Worm (Caenorhabditis elegans) whole organism, L3 larva: ENCODE results near the gene K01F9.2.

Source experiments
- R02D3.7 ChIP-seq: fragments of 150-350 bp; optimal IDR thresholded peaks from 2 replicates; lab custom pipeline; 2014; ENCODE audit warnings: missing biosample characterization, missing genetic modification characterization
- ZK546.5 ChIP-seq: sonication (generic microtip); optimal IDR thresholded peaks from 2 replicates; lab custom pipeline; 2017; ENCODE audit warnings: missing biosample characterization, missing genetic modification characterization
- aly-2 ChIP-seq: fragments of 150-350 bp; optimal IDR thresholded peaks from 2 replicates; lab custom pipeline; 2014; ENCODE audit warnings: missing biosample characterization, missing genetic modification characterization
- ama-1 ChIP-seq: fragments of 150-350 bp; optimal IDR thresholded peaks from 2 replicates; lab custom pipeline; 2018
- ceh-16 ChIP-seq: sonication (generic microtip); optimal IDR thresholded peaks from 2 replicates; lab custom pipeline; 2017; ENCODE audit warnings: missing biosample characterization, missing genetic modification characterization
- ceh-28 ChIP-seq: fragments of 150-350 bp; optimal IDR thresholded peaks from 2 replicates; lab custom pipeline; 2014; ENCODE audit warnings: missing biosample characterization, missing genetic modification reagents, missing genetic modification characterization
- ceh-82 ChIP-seq: fragments of 150-350 bp; optimal IDR thresholded peaks from 2 replicates; lab custom pipeline; 2014; ENCODE audit warnings: missing biosample characterization, missing genetic modification characterization
- ceh-9 ChIP-seq: sonication (generic microtip); optimal IDR thresholded peaks from 2 replicates; lab custom pipeline; 2018; ENCODE audit warnings: missing biosample characterization, missing genetic modification characterization
- daf-12 ChIP-seq: fragments of 150-350 bp; optimal IDR thresholded peaks from 2 replicates; lab custom pipeline; 2014; ENCODE audit warnings: missing biosample characterization, missing genetic modification reagents, missing genetic modification characterization
- egl-27 ChIP-seq: sonication (generic microtip); optimal IDR thresholded peaks from 4 replicates; lab custom pipeline; 2017; ENCODE audit warnings: missing biosample characterization, missing genetic modification reagents, missing genetic modification characterization
- egl-5 ChIP-seq: fragments of 150-350 bp; optimal IDR thresholded peaks from 2 replicates; lab custom pipeline; 2017; ENCODE audit warnings: missing biosample characterization, missing genetic modification reagents, missing genetic modification characterization, inconsistent platforms
- elt-1 ChIP-seq: fragments of 150-350 bp; optimal IDR thresholded peaks from 2 replicates; lab custom pipeline; 2014; ENCODE audit warnings: missing biosample characterization, missing genetic modification characterization
- elt-2 ChIP-seq: sonication (generic microtip); optimal IDR thresholded peaks from 2 replicates; lab custom pipeline; 2016; ENCODE audit warnings: missing genetic modification reagents, mild to moderate bottlenecking, missing genetic modification characterization, missing compliant biosample characterization
- elt-3 ChIP-seq, 3 experiments: fragments of 150-350 bp in 1 of 3; sonication (generic microtip) in 2 of 3; optimal IDR thresholded peaks; 2 replicates in 2 of 3; 4 replicates in 1 of 3; lab custom pipeline; 2014 to 2017; ENCODE audit warnings: missing biosample characterization in 3 of 3, missing genetic modification characterization in 3 of 3
- eor-1 ChIP-seq, 2 experiments: fragments of 150-350 bp; optimal IDR thresholded peaks; 2 replicates each; lab custom pipeline; 2014 to 2018; ENCODE audit warnings: missing biosample characterization in 2 of 2, missing genetic modification characterization in 2 of 2
- fkh-10 ChIP-seq: sonication (generic microtip); optimal IDR thresholded peaks from 2 replicates; lab custom pipeline; 2017; ENCODE audit warnings: missing biosample characterization, missing genetic modification reagents, missing genetic modification characterization
- fkh-2 ChIP-seq: fragments of 150-350 bp; optimal IDR thresholded peaks from 2 replicates; lab custom pipeline; 2014; ENCODE audit warnings: missing biosample characterization, missing genetic modification reagents, missing genetic modification characterization
- fos-1 ChIP-seq: fragments of 150-350 bp; optimal IDR thresholded peaks from 2 replicates; lab custom pipeline; 2014; ENCODE audit warnings: missing biosample characterization, missing genetic modification characterization
- hmg-11 ChIP-seq: sonication (generic microtip); optimal IDR thresholded peaks from 2 replicates; lab custom pipeline; 2016; ENCODE audit warnings: missing genetic modification characterization, missing compliant biosample characterization
- jun-1 ChIP-seq: fragments of 150-350 bp; optimal IDR thresholded peaks from 2 replicates; lab custom pipeline; 2014; ENCODE audit warnings: missing biosample characterization, missing genetic modification reagents, missing genetic modification characterization
- lin-15B ChIP-seq: fragments of 150-350 bp; optimal IDR thresholded peaks from 2 replicates; lab custom pipeline; 2014; ENCODE audit warnings: missing biosample characterization, missing genetic modification characterization
- lin-39 ChIP-seq: fragments of 150-350 bp; optimal IDR thresholded peaks from 2 replicates; lab custom pipeline; 2018; ENCODE audit warnings: missing biosample characterization, missing genetic modification reagents, missing genetic modification characterization
- lsy-12 ChIP-seq: sonication (generic microtip); optimal IDR thresholded peaks from 2 replicates; lab custom pipeline; 2016; ENCODE audit warnings: mild to moderate bottlenecking, missing genetic modification characterization, missing compliant biosample characterization
- mdl-1 ChIP-seq: fragments of 150-350 bp; optimal IDR thresholded peaks from 2 replicates; lab custom pipeline; 2014; ENCODE audit warnings: missing biosample characterization, missing genetic modification characterization
- mml-1 ChIP-seq: fragments of 150-350 bp; sonication (generic microtip); optimal IDR thresholded peaks from 3 replicates; lab custom pipeline; 2014; ENCODE audit warnings: missing biosample characterization, missing genetic modification characterization
- nfya-1 ChIP-seq: sonication (generic microtip); optimal IDR thresholded peaks from 2 replicates; lab custom pipeline; 2017; ENCODE audit warnings: missing genetic modification characterization, mild to moderate bottlenecking, missing compliant biosample characterization, antibody characterized with exemption, moderate library complexity; ENCODE audit not compliant: insufficient read depth
- nhr-11 ChIP-seq: fragments of 150-350 bp; optimal IDR thresholded peaks from 2 replicates; lab custom pipeline; 2014; ENCODE audit warnings: missing biosample characterization, missing genetic modification characterization
- nhr-12 ChIP-seq: fragments of 150-350 bp; optimal IDR thresholded peaks from 2 replicates; lab custom pipeline; 2014; ENCODE audit warnings: missing biosample characterization, missing genetic modification characterization
- nhr-23 ChIP-seq: fragments of 150-350 bp; optimal IDR thresholded peaks from 2 replicates; lab custom pipeline; 2014; ENCODE audit warnings: missing biosample characterization, missing genetic modification reagents, missing genetic modification characterization
- nhr-237 ChIP-seq: fragments of 150-350 bp; optimal IDR thresholded peaks from 2 replicates; lab custom pipeline; 2014; ENCODE audit warnings: missing biosample characterization, missing genetic modification characterization
- nhr-25 ChIP-seq: sonication (generic microtip); optimal IDR thresholded peaks from 2 replicates; lab custom pipeline; 2017; ENCODE audit warnings: missing biosample characterization, missing genetic modification characterization
- nhr-28 ChIP-seq: fragments of 150-350 bp; optimal IDR thresholded peaks from 2 replicates; lab custom pipeline; 2014; ENCODE audit warnings: missing biosample characterization, missing genetic modification characterization
- nhr-43 ChIP-seq: sonication (generic microtip); optimal IDR thresholded peaks from 2 replicates; lab custom pipeline; 2016; ENCODE audit warnings: mild to moderate bottlenecking, missing genetic modification characterization, missing compliant biosample characterization; ENCODE audit not compliant: poor library complexity, severe bottlenecking
- nhr-67 ChIP-seq: fragments of 150-350 bp; optimal IDR thresholded peaks from 2 replicates; lab custom pipeline; 2014; ENCODE audit warnings: missing biosample characterization, missing genetic modification characterization
- nhr-76 ChIP-seq: fragments of 150-350 bp; sonication (generic microtip); optimal IDR thresholded peaks from 5 replicates; lab custom pipeline; 2014; ENCODE audit warnings: missing biosample characterization, missing genetic modification characterization
- nhr-77 ChIP-seq: fragments of 150-350 bp; optimal IDR thresholded peaks from 2 replicates; lab custom pipeline; 2014; ENCODE audit warnings: missing biosample characterization, missing genetic modification characterization
- pha-4 ChIP-seq: fragments of 150-350 bp; optimal IDR thresholded peaks from 2 replicates; lab custom pipeline; 2014; ENCODE audit warnings: missing biosample characterization, missing genetic modification reagents, missing genetic modification characterization
- pqm-1 ChIP-seq: fragments of 150-350 bp; optimal IDR thresholded peaks from 2 replicates; lab custom pipeline; 2017; ENCODE audit warnings: missing biosample characterization, missing genetic modification characterization, inconsistent platforms
- sea-2 ChIP-seq: fragments of 150-350 bp; sonication (generic microtip); optimal IDR thresholded peaks from 4 replicates; lab custom pipeline; 2014; ENCODE audit warnings: missing biosample characterization, missing genetic modification reagents, missing genetic modification characterization
- skn-1 ChIP-seq: fragments of 150-350 bp; optimal IDR thresholded peaks from 2 replicates; lab custom pipeline; 2014; ENCODE audit warnings: missing biosample characterization, missing genetic modification characterization
- snpc-4 ChIP-seq: fragments of 150-350 bp; optimal IDR thresholded peaks from 2 replicates; lab custom pipeline; 2014; ENCODE audit warnings: missing biosample characterization, missing genetic modification characterization
- tbx-2 ChIP-seq: sonication (generic microtip); optimal IDR thresholded peaks from 2 replicates; lab custom pipeline; 2016; ENCODE audit warnings: mild to moderate bottlenecking, missing genetic modification characterization, missing compliant biosample characterization
- unc-39 ChIP-seq: sonication (generic microtip); optimal IDR thresholded peaks from 4 replicates; lab custom pipeline; 2017; ENCODE audit warnings: missing biosample characterization, missing genetic modification characterization
- unc-62 ChIP-seq: fragments of 150-350 bp; sonication (generic microtip); optimal IDR thresholded peaks from 4 replicates; lab custom pipeline; 2014; ENCODE audit warnings: missing biosample characterization, missing genetic modification reagents, missing genetic modification characterization
- zag-1 ChIP-seq: fragments of 150-350 bp; optimal IDR thresholded peaks from 2 replicates; lab custom pipeline; 2014; ENCODE audit warnings: missing biosample characterization, missing genetic modification characterization
- ztf-11 ChIP-seq: fragments of 150-350 bp; optimal IDR thresholded peaks from 2 replicates; lab custom pipeline; 2014; ENCODE audit warnings: missing biosample characterization, missing genetic modification characterization
- ztf-4 ChIP-seq: fragments of 150-350 bp; optimal IDR thresholded peaks from 2 replicates; lab custom pipeline; 2014; ENCODE audit warnings: missing biosample characterization, missing genetic modification characterization

Gene K01F9.2

DNA sequence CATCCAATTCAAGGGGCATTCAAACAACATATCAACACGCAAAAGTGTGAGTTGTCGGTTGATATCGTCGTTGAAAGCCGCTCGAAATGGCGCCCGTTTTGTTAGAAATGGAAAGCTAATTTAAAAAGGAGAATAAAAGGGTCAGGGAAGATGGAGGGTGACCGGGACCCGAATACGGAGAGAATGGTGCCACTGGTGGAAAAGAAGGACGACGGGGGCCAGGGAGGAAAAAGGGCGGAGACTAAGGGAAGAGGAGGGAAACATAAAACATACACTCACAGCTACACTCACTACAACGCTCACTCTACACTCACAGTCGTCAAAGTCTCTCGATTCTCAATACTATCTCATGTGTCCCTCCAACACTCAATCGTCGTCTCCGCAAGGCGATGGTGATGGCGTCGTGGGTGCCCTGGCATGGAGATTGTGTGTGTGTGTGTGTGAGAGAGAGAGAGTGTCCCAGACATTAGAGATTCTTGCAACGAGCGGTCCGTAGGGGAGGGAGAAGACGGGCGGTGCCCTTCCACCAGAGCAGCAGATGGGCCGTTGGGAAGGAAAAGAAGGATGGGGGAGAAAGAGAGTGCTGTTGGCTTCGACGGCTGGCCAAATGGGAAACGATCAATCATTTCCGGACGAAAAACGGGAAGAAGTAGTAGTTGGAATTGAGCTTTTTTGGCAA, 2.8 kb downstream of the K01F9.2 start:
- TF ChIP-seq nhr-28 (tag; lab: Kevin White, UChicago), result no peak
- TF ChIP-seq nfya-1 (tag; lab: Kevin White, UChicago), result peak; percentile 93
- TF ChIP-seq sea-2 (GFP tag; lab: Kevin White, UChicago), result peak; percentile 57
- peak; percentile 68 for TF ChIP-seq egl-5 (tag; lab: Kevin White, UChicago)
- no peak for TF ChIP-seq pha-4
- peak; percentile 30 for TF ChIP-seq snpc-4 (tag; lab: Kevin White, UChicago)
- TF ChIP-seq fkh-2 (tag; lab: Kevin White, UChicago), result peak; percentile 21
- no peak for TF ChIP-seq eor-1 (tag; optimal IDR thresholded peaks at IDR 0.05; lab: Kevin White, UChicago)
- no peak for TF ChIP-seq daf-12 (tag; lab: Kevin White, UChicago)
- no peak for TF ChIP-seq nhr-237 (tag; lab: Kevin White, UChicago)
- no peak for TF ChIP-seq elt-3 (tag; optimal IDR thresholded peaks at IDR 0.05; lab: Kevin White, UChicago)
- no peak for TF ChIP-seq ceh-9 (tag; lab: Kevin White, UChicago)
- TF ChIP-seq R02D3.7 (tag; lab: Kevin White, UChicago), result no peak
- no peak for TF ChIP-seq elt-2
- TF ChIP-seq skn-1 (tag; lab: Kevin White, UChicago), result no peak
- TF ChIP-seq ceh-28 (tag; lab: Kevin White, UChicago), result no peak
- TF ChIP-seq nhr-76 (tag; lab: Kevin White, UChicago), result no peak
- no peak for TF ChIP-seq pqm-1
- TF ChIP-seq ceh-82 (tag; lab: Kevin White, UChicago), result no peak
- peak; percentile 99 for TF ChIP-seq lin-39 (tag; lab: Kevin White, UChicago)
- no peak for TF ChIP-seq aly-2 (tag; lab: Kevin White, UChicago)
- no peak for TF ChIP-seq nhr-11 (tag; lab: Kevin White, UChicago)
- peak; percentile 46 for TF ChIP-seq zag-1 (tag; lab: Kevin White, UChicago)
- TF ChIP-seq mdl-1 (tag; lab: Kevin White, UChicago), result no peak
- TF ChIP-seq lsy-12, result peak; percentile 22
- peak; percentile 10 for TF ChIP-seq nhr-23
- TF ChIP-seq unc-39 (tag; lab: Kevin White, UChicago), result no peak
- TF ChIP-seq nhr-77 (tag; lab: Kevin White, UChicago), result no peak
- TF ChIP-seq elt-1 (tag; lab: Kevin White, UChicago), result peak; percentile 79
- no peak for TF ChIP-seq nhr-12 (tag; lab: Kevin White, UChicago)
- no peak for TF ChIP-seq ztf-4 (tag; lab: Kevin White, UChicago)
- TF ChIP-seq fkh-10 (GFP tag; lab: Kevin White, UChicago), result peak; percentile 88
- TF ChIP-seq fos-1, result no peak
- no peak for TF ChIP-seq egl-27 (tag; lab: Kevin White, UChicago)
- TF ChIP-seq nhr-67 (tag; lab: Kevin White, UChicago), result no peak
- peak; percentile 51 for TF ChIP-seq jun-1 (tag; lab: Kevin White, UChicago)
- TF ChIP-seq mml-1 (tag; lab: Kevin White, UChicago), result no peak
- peak; percentile 96 for TF ChIP-seq hmg-11
- TF ChIP-seq unc-62 (GFP tag; lab: Kevin White, UChicago), result peak; percentile 67
- TF ChIP-seq ztf-11, result no peak
- TF ChIP-seq ceh-16 (tag; lab: Kevin White, UChicago), result no peak
- TF ChIP-seq lin-15B (tag; lab: Kevin White, UChicago), result peak; percentile 69
- peak; percentile 37 for TF ChIP-seq nhr-43 (tag; lab: Kevin White, UChicago)
- no peak for TF ChIP-seq ZK546.5 (tag; lab: Kevin White, UChicago)
- TF ChIP-seq nhr-25, result no peak
- peak; percentile 79 for TF ChIP-seq tbx-2 (tag; lab: Kevin White, UChicago)
- TF ChIP-seq ama-1 (lab: Kevin White, UChicago), result peak; percentile 88
- TF ChIP-seq, all 47 proteins: peak for 18
